Worm (Caenorhabditis elegans) whole organism, dauer: Measurements from ENCODE around the gene dos-3.

ENCODE experiments used
- unc-62 ChIP-seq: sonication (generic microtip); optimal IDR thresholded peaks from 2 replicates; lab custom pipeline; 2017; ENCODE audit warnings: missing biosample characterization, missing genetic modification reagents, missing genetic modification characterization

dos-3 gene

DNA sequence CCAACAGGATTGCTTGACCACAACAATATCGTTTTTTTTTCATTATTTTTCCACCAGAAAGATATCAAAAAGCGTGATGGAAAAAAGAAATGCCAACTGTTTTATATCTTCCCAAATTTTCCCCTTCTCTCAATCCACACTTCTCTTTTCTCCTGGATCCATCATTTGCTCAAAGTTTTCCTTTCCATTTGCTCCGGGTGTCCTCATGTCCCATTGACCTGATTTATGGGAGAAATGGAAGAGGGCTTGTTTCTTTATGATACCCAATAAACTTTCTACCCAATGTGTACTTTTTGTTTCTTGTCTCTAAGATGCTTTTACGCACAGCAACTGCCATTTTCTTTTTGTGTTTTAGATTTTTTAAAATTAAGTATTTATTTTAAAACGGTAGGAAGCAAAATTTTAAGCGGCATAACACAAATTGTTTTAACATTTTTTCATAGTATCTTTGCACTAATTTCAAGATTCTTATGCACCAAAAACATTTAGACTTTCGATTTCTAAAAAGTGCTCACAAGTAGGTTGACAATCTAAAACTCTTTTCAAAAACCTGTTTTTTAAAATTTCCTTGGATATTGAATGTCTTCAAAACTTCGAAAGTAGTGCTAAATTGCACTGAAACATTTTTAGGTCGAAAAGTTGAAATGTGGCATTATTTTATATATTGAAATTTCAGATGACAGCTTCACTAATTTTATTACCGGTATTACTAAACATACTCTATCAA is 16.7 kb downstream of the dos-3 start, which contains the start of gene clec-149:
Gene clec-149 (plus strand): TSS at position 677 of the 727 bp plus-strand sequence.
- TF ChIP-seq unc-62 (GFP tag; lab: Kevin White, UChicago): no peak

DNA sequence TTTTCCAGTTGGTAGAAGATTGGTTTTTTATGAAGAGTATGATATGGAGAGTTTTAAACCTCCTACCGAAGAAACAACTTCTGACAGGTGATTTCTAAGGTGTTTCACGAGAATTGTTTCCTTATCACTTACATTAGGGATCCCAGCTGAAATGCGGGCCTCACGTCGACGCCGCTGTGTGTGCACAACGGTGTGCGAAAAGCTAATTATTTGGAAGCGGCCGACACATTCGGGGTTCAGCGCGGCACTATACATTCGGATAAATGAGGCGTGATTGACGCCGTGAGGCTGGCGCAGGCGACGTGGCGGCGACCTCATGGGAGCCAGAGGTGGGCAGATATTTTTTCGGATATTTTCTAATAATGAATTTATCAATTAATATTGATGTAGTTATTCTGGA is 20.1 kb downstream of the dos-3 start:
- TF ChIP-seq unc-62 (GFP tag; lab: Kevin White, UChicago): no peak

DNA sequence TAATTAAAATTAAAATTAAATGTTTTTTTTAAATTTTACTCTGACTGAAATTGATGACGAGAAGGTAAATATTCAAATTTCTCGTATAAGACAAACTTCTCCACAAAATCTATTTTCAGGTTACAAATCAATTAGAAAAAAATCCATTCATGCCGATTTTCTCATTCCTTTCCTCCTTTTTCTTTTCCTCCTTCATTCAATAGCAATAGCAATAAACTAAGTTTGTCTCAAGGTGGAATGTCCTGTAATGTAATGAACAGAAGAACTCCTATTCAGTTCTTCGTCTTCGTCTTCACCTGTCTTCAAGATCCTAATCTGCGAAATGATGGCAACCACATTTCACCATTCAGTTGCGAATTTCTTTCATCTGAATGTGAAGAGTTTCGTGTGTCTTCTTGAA is 23.5 kb downstream of the dos-3 start, which contains the start of gene dac-1:
Gene dac-1 (plus strand): TSS at position 301 of the 400 bp plus-strand sequence.
- no peak for TF ChIP-seq unc-62 (GFP tag; lab: Kevin White, UChicago)

DNA sequence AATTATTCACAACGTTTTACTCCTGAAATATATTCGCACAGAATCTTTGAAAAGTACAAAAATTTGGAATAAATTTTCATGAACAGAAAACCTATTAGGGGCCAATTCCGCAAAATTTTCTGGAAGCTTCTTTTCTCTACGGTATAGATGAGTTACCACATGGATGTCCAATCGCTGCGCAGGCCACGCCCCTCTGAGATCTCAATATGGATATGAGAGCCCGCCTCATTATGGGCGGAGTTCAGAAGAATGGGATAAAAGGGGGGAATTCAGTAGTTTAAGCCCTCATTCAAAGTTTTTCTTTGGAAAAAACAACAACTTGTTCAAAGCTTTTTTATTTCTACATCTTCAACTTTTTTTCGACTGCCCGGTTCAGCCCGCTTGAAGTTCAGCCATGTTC is 27.8 kb downstream of the dos-3 start, which contains the start of gene daf-7:
Gene daf-7 (plus strand): TSS at position 301 of the 400 bp plus-strand sequence.
- no peak for TF ChIP-seq unc-62 (GFP tag; lab: Kevin White, UChicago)

DNA sequence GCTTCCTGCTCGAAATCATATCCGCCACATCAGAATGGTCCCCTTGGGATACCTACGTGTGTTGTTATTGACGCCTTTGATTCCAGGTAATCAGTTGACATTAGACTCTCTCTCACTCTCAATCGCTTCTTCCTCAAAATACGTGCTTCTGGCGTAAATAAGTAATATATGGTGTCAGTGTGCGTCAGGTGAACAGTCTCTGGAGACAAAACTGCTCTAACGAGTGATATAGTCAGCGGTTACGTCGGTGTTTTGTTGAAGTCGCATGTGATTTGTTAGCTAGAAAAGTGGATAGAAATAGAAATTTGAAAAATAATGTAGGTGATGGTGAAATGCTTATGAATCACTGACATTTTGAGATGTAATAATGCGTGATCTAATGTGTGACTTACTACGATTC is 37.4 kb downstream of the dos-3 start:
- TF ChIP-seq unc-62 (GFP tag; lab: Kevin White, UChicago): no peak

DNA sequence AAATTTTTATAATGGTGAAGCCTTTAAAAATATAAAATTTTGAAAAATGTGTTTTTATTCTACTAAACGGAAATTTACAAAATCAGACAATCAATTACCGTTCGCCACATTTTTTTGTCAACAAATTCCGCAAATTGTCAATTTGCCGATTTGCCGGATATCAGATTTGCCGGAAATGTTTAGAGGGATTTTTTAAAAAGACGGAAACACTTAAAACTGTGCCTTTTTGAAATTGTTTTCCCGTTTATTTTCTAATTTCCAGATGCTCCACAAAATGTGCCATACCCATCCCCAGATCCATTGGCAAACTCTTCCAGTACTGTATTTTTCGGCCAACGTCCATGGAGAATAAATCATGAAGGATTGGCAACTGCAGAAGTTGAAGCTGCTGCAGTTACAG is 41.9 kb downstream of the dos-3 start:
- TF ChIP-seq unc-62 (GFP tag; lab: Kevin White, UChicago): no peak

DNA sequence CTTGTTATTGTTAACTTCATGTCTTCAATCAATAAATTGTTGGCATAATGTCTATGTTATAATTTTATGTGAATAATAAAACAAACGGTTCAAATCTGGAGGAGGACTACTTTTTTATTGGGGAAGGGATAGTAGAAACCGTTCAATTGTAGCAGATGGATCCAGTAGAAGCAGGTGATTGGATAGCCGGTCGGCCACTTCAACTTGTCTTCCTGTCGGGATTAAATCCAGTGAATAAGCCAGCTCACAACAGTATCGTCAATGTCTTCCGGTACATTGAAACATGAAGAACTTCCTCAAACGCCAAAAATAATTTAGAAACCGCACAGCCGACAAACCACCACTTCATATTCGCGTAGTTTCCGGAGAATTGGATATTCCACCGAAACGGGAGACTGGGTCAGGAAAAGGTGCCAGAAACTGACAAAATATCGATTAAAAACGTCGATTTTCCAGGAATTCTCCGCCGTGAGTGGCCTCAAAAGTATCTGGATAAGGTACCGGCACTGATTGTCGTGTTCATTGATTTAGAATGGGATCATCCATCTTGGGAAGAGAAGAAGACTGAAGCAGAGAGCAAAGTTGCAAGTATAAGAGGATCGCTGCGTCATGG is 44.3 kb downstream of the dos-3 start, which contains the start of gene trpp-11:
Gene trpp-11 (plus strand): TSS at position 153 of the 613 bp plus-strand sequence.
- no peak for TF ChIP-seq unc-62 (GFP tag; lab: Kevin White, UChicago)

DNA sequence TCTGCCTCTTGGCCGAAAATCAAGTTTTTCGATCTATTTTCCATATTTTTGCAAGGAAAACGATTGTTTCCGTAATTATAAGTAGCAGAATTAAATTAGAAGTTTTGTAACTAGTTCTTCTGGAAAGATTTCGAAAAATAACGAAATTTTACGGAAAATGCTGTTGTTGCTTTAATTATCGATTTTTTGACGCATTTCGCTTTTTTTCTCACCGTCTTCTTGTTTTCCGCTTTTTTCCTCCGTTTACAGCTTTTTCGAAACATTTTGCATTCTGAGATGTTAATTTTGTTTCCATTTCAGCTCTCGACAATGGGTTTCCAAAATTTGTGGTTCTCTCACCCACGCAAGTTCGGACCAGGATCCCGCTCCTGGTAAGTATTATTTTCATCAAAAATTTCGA is 45.4 kb downstream of the dos-3 start, which contains the start of gene rps-29:
Gene rps-29 (plus strand): TSS at position 301 of the 400 bp plus-strand sequence.
- no peak for TF ChIP-seq unc-62 (GFP tag; lab: Kevin White, UChicago)

DNA sequence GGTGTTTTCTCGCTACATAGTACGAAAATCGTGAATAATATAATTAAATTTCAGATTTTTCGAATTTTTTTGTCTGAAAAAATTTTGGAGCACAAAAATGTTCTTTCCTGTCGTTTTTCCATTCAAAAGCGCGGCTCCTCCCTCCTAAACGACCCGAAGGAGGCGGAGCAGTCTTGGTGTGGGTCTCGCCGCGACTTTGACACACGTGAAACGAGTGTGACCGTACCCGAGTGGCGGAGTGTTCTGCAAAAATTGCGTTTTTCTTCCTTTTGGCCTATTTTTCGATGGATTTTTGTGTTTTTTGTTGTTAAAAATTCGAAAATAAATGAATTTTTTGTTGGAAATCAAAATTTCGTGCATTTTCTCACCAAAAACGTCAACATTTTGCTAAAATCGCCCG is 45.8 kb downstream of the dos-3 start, which contains the start of gene snt-2:
Gene snt-2 (minus strand): TSS at position 139 of the 400 bp plus-strand sequence.
- TF ChIP-seq unc-62 (GFP tag; lab: Kevin White, UChicago): no peak

DNA sequence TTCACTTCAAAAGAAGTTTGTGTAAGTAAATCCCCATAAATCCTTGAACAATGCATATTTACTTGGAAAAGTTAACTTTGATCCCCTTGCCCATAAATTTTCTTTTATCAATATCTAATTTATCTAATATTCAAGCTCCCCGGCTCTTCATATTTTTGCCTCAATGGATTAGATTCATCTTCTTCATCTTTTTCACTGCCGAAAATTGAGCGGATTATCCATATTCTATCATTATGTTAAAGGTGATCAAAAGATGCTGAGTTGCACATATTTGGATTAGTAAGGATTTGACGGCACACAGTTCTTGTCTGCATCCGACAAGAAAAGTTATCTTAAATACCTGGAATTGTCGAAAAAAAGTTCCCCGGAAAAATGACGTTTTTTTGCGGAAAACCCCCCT is 48.8 kb downstream of the dos-3 start:
- no peak for TF ChIP-seq unc-62 (GFP tag; lab: Kevin White, UChicago)

DNA sequence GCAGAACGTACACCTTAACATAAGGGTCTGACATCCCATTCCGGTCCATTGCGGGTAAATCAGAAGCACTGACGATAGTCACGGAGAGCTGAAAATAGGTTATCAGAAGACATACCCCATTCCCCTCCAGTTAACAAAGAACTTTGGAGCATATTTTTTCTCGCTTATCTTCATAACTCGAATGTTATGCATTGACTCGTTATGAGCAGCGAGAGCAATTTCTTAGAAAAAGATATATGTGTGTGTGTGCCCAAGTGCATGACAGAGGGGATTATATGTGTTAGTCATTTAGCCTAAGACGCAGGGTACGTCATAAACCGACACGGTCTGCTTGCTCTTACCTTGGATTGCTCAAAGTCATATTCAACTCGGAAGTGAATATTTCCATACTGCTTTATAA is 49.8 kb downstream of the dos-3 start:
- TF ChIP-seq unc-62 (GFP tag; lab: Kevin White, UChicago): no peak
